Fruit fly (Drosophila melanogaster): ENCODE data around the gene CG42263.

DNA sequence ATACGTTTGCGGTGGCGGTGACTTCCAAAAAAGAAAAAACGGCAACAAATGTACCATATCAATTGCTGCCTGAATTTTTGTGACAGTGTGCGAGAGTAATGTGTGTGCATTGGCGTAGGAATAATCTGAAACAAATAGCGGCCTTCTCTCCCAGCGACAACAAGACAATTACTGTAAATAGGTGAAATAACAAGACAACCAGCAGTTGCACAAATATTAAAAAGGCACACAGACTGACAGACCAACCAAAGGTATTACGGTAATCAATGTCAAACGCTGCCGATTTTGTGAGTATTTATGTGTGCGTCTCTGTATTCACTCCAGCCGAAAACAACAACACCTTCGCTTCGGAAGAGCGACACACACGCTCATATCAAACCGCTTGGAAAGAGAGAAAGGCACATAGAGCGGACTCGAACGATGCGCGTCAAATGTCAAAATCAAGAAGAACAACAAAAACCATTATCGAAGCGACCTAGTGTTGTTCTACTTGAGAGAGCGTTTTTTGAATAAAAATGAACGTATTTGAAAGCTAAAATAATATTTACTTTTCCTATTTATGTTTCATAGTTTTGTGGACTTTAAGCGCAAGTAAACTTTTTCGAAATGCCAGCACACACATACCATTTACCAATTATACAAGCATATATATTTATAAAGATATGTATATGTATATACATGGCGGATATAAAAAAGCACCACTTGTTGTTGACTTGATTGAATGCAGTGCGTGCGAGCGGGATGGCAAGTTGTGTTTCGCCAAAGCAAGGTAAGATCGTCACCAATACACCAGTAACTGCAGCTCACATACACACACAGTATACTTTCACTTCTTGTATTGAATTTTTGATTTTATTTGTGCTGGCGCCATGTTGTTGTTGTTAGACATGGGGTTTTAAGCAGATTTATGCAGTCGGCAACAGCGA lies 48.6 kb downstream of the CG42263 start:
- TF ChIP-seq usp (GFP tag; optimal IDR thresholded peaks at IDR 0.05): no peak
- no peak for TF ChIP-seq pan (optimal IDR thresholded peaks at IDR 0.05)
- no peak for TF ChIP-seq EcR (GFP tag; optimal IDR thresholded peaks at IDR 0.05)
- TF ChIP-seq Dll (optimal IDR thresholded peaks at IDR 0.05): no peak
- TF ChIP-seq CG8478 (optimal IDR thresholded peaks at IDR 0.05): peak; percentile 37
- TF ChIP-seq psq (optimal IDR thresholded peaks at IDR 0.05): no peak
